Fruit fly (Drosophila melanogaster) whole organism, wandering third instar larva: ENCODE measurements around the gene CG6409.

Experiments
- Abd-B ChIP-seq: fragments of >200 bp; optimal IDR thresholded peaks from 2 replicates; lab custom pipeline; 2017; ENCODE audit warnings: missing biosample characterization, missing genetic modification characterization
- CG9705 ChIP-seq: fragments of 200-800 bp; sonication (Bioruptor generic); optimal IDR thresholded peaks from 2 replicates; lab custom pipeline; 2018; ENCODE audit warnings: missing biosample characterization, mild to moderate bottlenecking, missing genetic modification characterization
- Hr83 ChIP-seq: fragments of 200-300 bp; sonication (Bioruptor generic); optimal IDR thresholded peaks from 2 replicates; lab custom pipeline; 2016; ENCODE audit warnings: missing biosample characterization, mild to moderate bottlenecking, missing genetic modification characterization, moderate library complexity; ENCODE audit not compliant: poor library complexity, severe bottlenecking
- dl ChIP-seq, 2 experiments: fragments of 175-275, 200-275 bp in 1 of 2; fragments of 200-275 bp in 1 of 2; sonication (Bioruptor generic); optimal IDR thresholded peaks; lab custom pipeline; 2018; ENCODE audit warnings: mild to moderate bottlenecking in 2 of 2, missing biosample characterization in 2 of 2, missing genetic modification characterization in 2 of 2, moderate library complexity in 2 of 2; ENCODE audit not compliant: partially characterized antibody in 2 of 2, insufficient read depth in 1 of 2
- h ChIP-seq: fragments of 200-800 bp; sonication (Bioruptor generic); optimal IDR thresholded peaks from 3 replicates; lab custom pipeline; 2016; ENCODE audit warnings: missing biosample characterization, mild to moderate bottlenecking, missing genetic modification characterization
- lola ChIP-seq: fragments of >200 bp; optimal IDR thresholded peaks from 2 replicates; lab custom pipeline; 2017; ENCODE audit warnings: missing biosample characterization, missing genetic modification characterization
- pan ChIP-seq: fragments of >200 bp; optimal IDR thresholded peaks from 2 replicates; lab custom pipeline; 2017

dm6 chr3L:10898256-10898735 lies 16.1 kb upstream of the CG6409 start:
- TF ChIP-seq Abd-B (GFP tag; lab: Kevin White, UChicago) (no peak), pan (lab: Kevin White, UChicago) (no peak), Hr83 (no peak), dl (GFP tag; optimal IDR thresholded peaks at IDR 0.05; lab: Kevin White, UChicago; ENCODE audit: insufficient read depth in 1 of 2, partially characterized antibody in 2 of 2) (no peak), lola (GFP tag; lab: Kevin White, UChicago) (no peak), h (peak; percentile 16), CG9705 (GFP tag; lab: Kevin White, UChicago) (no peak)
